Worm (Caenorhabditis elegans) whole organism, young adult: ENCODE results near the gene cdgs-1.

ENCODE experiments used
- B0035.1 ChIP-seq: sonication (generic microtip); optimal IDR thresholded peaks from 2 replicates; lab custom pipeline; 2016; ENCODE audit warnings: missing genetic modification characterization, mild to moderate bottlenecking, missing compliant biosample characterization, missing genotype, missing genetic modification reagents
- B0261.1 ChIP-seq: sonication (generic microtip); optimal IDR thresholded peaks from 2 replicates; lab custom pipeline; 2016; ENCODE audit warnings: mild to moderate bottlenecking, missing genetic modification characterization, moderate library complexity, missing compliant biosample characterization
- C17E4.6 ChIP-seq: fragments of 200-800 bp; sonication (Bioruptor generic); IDR thresholded peaks from 2 replicates; pipeline ENCODE4 v1.3.6; 2022; ENCODE audit warnings: missing genetic modification reagents, missing genetic modification characterization, missing compliant biosample characterization
- F39B2.1 ChIP-seq: fragments of 200-800 bp; sonication (Bioruptor generic); IDR thresholded peaks from 2 replicates; pipeline ENCODE4 v1.3.6; 2022; ENCODE audit warnings: missing genetic modification reagents, missing genetic modification characterization, missing compliant biosample characterization
- F49E8.2 ChIP-seq: sonication (generic microtip); optimal IDR thresholded peaks from 3 replicates; lab custom pipeline; 2017; ENCODE audit warnings: missing genetic modification characterization, mild to moderate bottlenecking, missing compliant biosample characterization, antibody characterized with exemption, moderate library complexity; ENCODE audit not compliant: insufficient read depth
- F52B5.7 ChIP-seq: sonication (generic microtip); optimal IDR thresholded peaks from 2 replicates; lab custom pipeline; 2016; ENCODE audit warnings: mild to moderate bottlenecking, missing genetic modification characterization, missing compliant biosample characterization
- F55B11.4 ChIP-seq: sonication (generic microtip); optimal IDR thresholded peaks from 2 replicates; lab custom pipeline; 2016; ENCODE audit warnings: missing compliant biosample characterization, missing genetic modification characterization, borderline replicate concordance; ENCODE audit not compliant: insufficient read depth
- F57A8.1 ChIP-seq: fragments of 200-800 bp; sonication (Bioruptor generic); optimal IDR thresholded peaks from 2 replicates; lab custom pipeline; 2018; ENCODE audit warnings: mild to moderate bottlenecking, missing genetic modification characterization, moderate library complexity, missing compliant biosample characterization
- F57C9.4 ChIP-seq: sonication (generic microtip); optimal IDR thresholded peaks from 2 replicates; lab custom pipeline; 2017; ENCODE audit warnings: mild to moderate bottlenecking, missing genetic modification characterization, missing compliant biosample characterization
- T07F8.4 ChIP-seq: sonication (generic microtip); optimal IDR thresholded peaks from 2 replicates; lab custom pipeline; 2016; ENCODE audit warnings: mild to moderate bottlenecking, missing genetic modification characterization, moderate library complexity, missing compliant biosample characterization
- Y79H2A.3 ChIP-seq: fragments of 200-800 bp; sonication (Bioruptor generic); conservative IDR thresholded peaks from 2 replicates; pipeline ENCODE4 v1.3.6; 2022; ENCODE audit warnings: missing genetic modification reagents, missing genetic modification characterization, missing compliant biosample characterization
- aptf-3 ChIP-seq: fragments of 200-800 bp; sonication (Bioruptor generic); IDR thresholded peaks from 2 replicates; pipeline ENCODE4 v1.3.6; 2022; ENCODE audit warnings: missing genetic modification characterization, missing compliant biosample characterization
- atf-7 ChIP-seq: sonication (generic microtip); optimal IDR thresholded peaks from 2 replicates; lab custom pipeline; 2017; ENCODE audit warnings: mild to moderate bottlenecking, missing genetic modification characterization, missing compliant biosample characterization
- attf-3 ChIP-seq: fragments of 200-800 bp; sonication (Bioruptor generic); conservative IDR thresholded peaks from 2 replicates; pipeline ENCODE4 v1.3.6; 2022; ENCODE audit warnings: missing genetic modification reagents, missing genetic modification characterization, missing compliant biosample characterization
- ccch-3 ChIP-seq: fragments of 200-800 bp; sonication (Bioruptor generic); optimal IDR thresholded peaks from 2 replicates; lab custom pipeline; 2018; ENCODE audit warnings: mild to moderate bottlenecking, missing genetic modification characterization, missing compliant biosample characterization
- ceh-27 ChIP-seq: fragments of 200-800 bp; sonication (Bioruptor generic); optimal IDR thresholded peaks from 2 replicates; lab custom pipeline; 2018; ENCODE audit warnings: mild to moderate bottlenecking, missing genetic modification characterization, moderate library complexity, missing compliant biosample characterization
- ceh-79 ChIP-seq: sonication (generic microtip); optimal IDR thresholded peaks from 2 replicates; lab custom pipeline; 2017; ENCODE audit warnings: mild to moderate bottlenecking, missing genetic modification characterization, missing compliant biosample characterization
- egl-18 ChIP-seq: fragments of 200-800 bp; sonication (Bioruptor generic); IDR thresholded peaks from 2 replicates; pipeline ENCODE4 v1.3.6; 2022; ENCODE audit warnings: missing genetic modification reagents, missing genetic modification characterization, missing compliant biosample characterization
- egl-44 ChIP-seq: fragments of 200-800 bp; sonication (Bioruptor generic); IDR thresholded peaks from 2 replicates; pipeline ENCODE4 v1.3.6; 2022; ENCODE audit warnings: missing genetic modification reagents, missing genetic modification characterization, missing compliant biosample characterization
- ekl-4 ChIP-seq: fragments of 200-800 bp; sonication (Bioruptor generic); IDR thresholded peaks from 2 replicates; pipeline ENCODE4 v1.3.6; 2022; ENCODE audit warnings: missing genetic modification reagents, missing genetic modification characterization, missing compliant biosample characterization
- fkh-3 ChIP-seq: sonication (generic microtip); optimal IDR thresholded peaks from 2 replicates; lab custom pipeline; 2016; ENCODE audit warnings: mild to moderate bottlenecking, missing genetic modification characterization, missing compliant biosample characterization
- him-1 ChIP-seq: sonication (generic microtip); optimal IDR thresholded peaks from 2 replicates; lab custom pipeline; 2016; ENCODE audit warnings: missing genotype, missing genetic modification reagents, missing genetic modification characterization, missing compliant biosample characterization
- hlh-12 ChIP-seq: sonication (generic microtip); optimal IDR thresholded peaks from 2 replicates; lab custom pipeline; 2016; ENCODE audit warnings: missing genetic modification characterization, missing compliant biosample characterization
- hlh-26 ChIP-seq: fragments of 200-800 bp; sonication (Bioruptor generic); conservative IDR thresholded peaks from 2 replicates; pipeline ENCODE4 v1.3.6; 2022; ENCODE audit warnings: missing genetic modification reagents, missing genetic modification characterization, missing compliant biosample characterization
- hmg-20 ChIP-seq: fragments of 200-800 bp; sonication (Bioruptor generic); IDR thresholded peaks from 2 replicates; pipeline ENCODE4 v1.3.6; 2022; ENCODE audit warnings: missing genetic modification reagents, missing genetic modification characterization, missing compliant biosample characterization
- lag-1 ChIP-seq: fragments of 200-800 bp; sonication (Bioruptor generic); IDR thresholded peaks from 2 replicates; pipeline ENCODE4 v1.3.6; 2022; ENCODE audit warnings: missing genetic modification reagents, missing genetic modification characterization, missing compliant biosample characterization
- lin-26 ChIP-seq: fragments of 200-800 bp; sonication (Bioruptor generic); IDR thresholded peaks from 2 replicates; pipeline ENCODE4 v1.3.6; 2022; ENCODE audit warnings: missing genetic modification reagents, missing genetic modification characterization, missing compliant biosample characterization
- lsy-27 ChIP-seq: sonication (generic microtip); optimal IDR thresholded peaks from 2 replicates; lab custom pipeline; 2017; ENCODE audit warnings: missing genetic modification characterization, mild to moderate bottlenecking, missing compliant biosample characterization, antibody characterized with exemption, missing genotype, borderline replicate concordance; ENCODE audit not compliant: insufficient read depth
- madf-6 ChIP-seq: fragments of 200-800 bp; sonication (Bioruptor generic); IDR thresholded peaks from 2 replicates; pipeline ENCODE4 v1.3.6; 2022; ENCODE audit warnings: missing genetic modification reagents, missing genetic modification characterization, missing compliant biosample characterization
- mel-28 ChIP-seq: sonication (generic microtip); optimal IDR thresholded peaks from 2 replicates; lab custom pipeline; 2016; ENCODE audit warnings: borderline replicate concordance, mild to moderate bottlenecking, missing genetic modification characterization, missing compliant biosample characterization
- mes-4 ChIP-seq: sonication (generic microtip); optimal IDR thresholded peaks from 2 replicates; lab custom pipeline; 2016; ENCODE audit warnings: missing genotype, missing genetic modification characterization, missing compliant biosample characterization
- nfya-1 ChIP-seq: sonication (generic microtip); optimal IDR thresholded peaks from 2 replicates; lab custom pipeline; 2017; ENCODE audit warnings: antibody characterized with exemption, missing compliant biosample characterization, missing genetic modification characterization, borderline replicate concordance; ENCODE audit not compliant: insufficient read depth
- nfya-2 ChIP-seq: fragments of 200-800 bp; sonication (Bioruptor generic); IDR thresholded peaks from 2 replicates; pipeline ENCODE4 v1.3.6; 2022; ENCODE audit warnings: missing genetic modification reagents, missing genetic modification characterization, missing compliant biosample characterization
- nfyb-1 ChIP-seq: fragments of 200-800 bp; sonication (Bioruptor generic); IDR thresholded peaks from 2 replicates; pipeline ENCODE4 v1.3.6; 2022; ENCODE audit warnings: missing genetic modification reagents, missing genetic modification characterization, missing compliant biosample characterization
- nhr-27 ChIP-seq: fragments of 200-800 bp; sonication (Bioruptor generic); optimal IDR thresholded peaks from 2 replicates; lab custom pipeline; 2018; ENCODE audit warnings: mild to moderate bottlenecking, missing genetic modification characterization, moderate library complexity, missing compliant biosample characterization
- pbrm-1 ChIP-seq: fragments of 200-800 bp; sonication (Bioruptor generic); IDR thresholded peaks from 2 replicates; pipeline ENCODE4 v1.3.6; 2022; ENCODE audit warnings: missing genetic modification reagents, missing genetic modification characterization, missing compliant biosample characterization
- rec-8 ChIP-seq, 2 experiments: sonication (generic microtip); optimal IDR thresholded peaks; 2 replicates each; lab custom pipeline; 2016; ENCODE audit warnings: mild to moderate bottlenecking in 2 of 2, missing genetic modification characterization in 2 of 2, missing genetic modification reagents in 2 of 2, missing genotype in 2 of 2, missing biosample characterization in 1 of 2, missing compliant biosample characterization in 1 of 2, moderate library complexity in 1 of 2
- snpc-1.1 ChIP-seq: sonication (generic microtip); optimal IDR thresholded peaks from 2 replicates; lab custom pipeline; 2017; ENCODE audit warnings: missing genetic modification characterization, mild to moderate bottlenecking, missing compliant biosample characterization, antibody characterized with exemption, moderate library complexity, missing genotype, missing genetic modification reagents; ENCODE audit not compliant: insufficient read depth
- sptf-2 ChIP-seq: fragments of 200-800 bp; sonication (Bioruptor generic); optimal IDR thresholded peaks from 2 replicates; lab custom pipeline; 2018; ENCODE audit warnings: mild to moderate bottlenecking, missing genetic modification characterization, missing compliant biosample characterization
- tbp1 ChIP-seq: fragments of 200-800 bp; sonication (Bioruptor generic); optimal IDR thresholded peaks from 2 replicates; lab custom pipeline; 2018; ENCODE audit warnings: mild to moderate bottlenecking, missing genetic modification characterization, missing compliant biosample characterization
- tbx-9 ChIP-seq: sonication (generic microtip); optimal IDR thresholded peaks from 2 replicates; lab custom pipeline; 2016; ENCODE audit warnings: borderline replicate concordance, missing genetic modification characterization, inconsistent platforms, missing compliant biosample characterization
- unc-62 ChIP-seq: fragments of 150-350 bp; optimal IDR thresholded peaks from 2 replicates; lab custom pipeline; 2014; ENCODE audit warnings: missing biosample characterization, missing genetic modification reagents, missing genetic modification characterization
- xnd-1 ChIP-seq: sonication (generic microtip); optimal IDR thresholded peaks from 2 replicates; lab custom pipeline; 2016; ENCODE audit warnings: missing genotype, missing genetic modification reagents, missing genetic modification characterization, missing compliant biosample characterization
- zim-3 ChIP-seq: sonication (generic microtip); optimal IDR thresholded peaks from 2 replicates; lab custom pipeline; 2017; ENCODE audit warnings: mild to moderate bottlenecking, missing genetic modification characterization, moderate library complexity, missing compliant biosample characterization
- ztf-18 ChIP-seq: sonication (generic microtip); optimal IDR thresholded peaks from 2 replicates; lab custom pipeline; 2016; ENCODE audit warnings: missing genotype, mild to moderate bottlenecking, missing genetic modification characterization, missing compliant biosample characterization
- ztf-25 ChIP-seq: fragments of 200-800 bp; sonication (Bioruptor generic); IDR thresholded peaks from 2 replicates; pipeline ENCODE4 v1.3.6; 2022; ENCODE audit warnings: missing genetic modification reagents, missing genetic modification characterization, missing compliant biosample characterization
- ztf-6 ChIP-seq: fragments of 200-800 bp; sonication (Bioruptor generic); IDR thresholded peaks from 2 replicates; pipeline ENCODE4 v1.3.6; 2022; ENCODE audit warnings: missing genetic modification reagents, missing genetic modification characterization, missing compliant biosample characterization

The cdgs-1 gene

DNA sequence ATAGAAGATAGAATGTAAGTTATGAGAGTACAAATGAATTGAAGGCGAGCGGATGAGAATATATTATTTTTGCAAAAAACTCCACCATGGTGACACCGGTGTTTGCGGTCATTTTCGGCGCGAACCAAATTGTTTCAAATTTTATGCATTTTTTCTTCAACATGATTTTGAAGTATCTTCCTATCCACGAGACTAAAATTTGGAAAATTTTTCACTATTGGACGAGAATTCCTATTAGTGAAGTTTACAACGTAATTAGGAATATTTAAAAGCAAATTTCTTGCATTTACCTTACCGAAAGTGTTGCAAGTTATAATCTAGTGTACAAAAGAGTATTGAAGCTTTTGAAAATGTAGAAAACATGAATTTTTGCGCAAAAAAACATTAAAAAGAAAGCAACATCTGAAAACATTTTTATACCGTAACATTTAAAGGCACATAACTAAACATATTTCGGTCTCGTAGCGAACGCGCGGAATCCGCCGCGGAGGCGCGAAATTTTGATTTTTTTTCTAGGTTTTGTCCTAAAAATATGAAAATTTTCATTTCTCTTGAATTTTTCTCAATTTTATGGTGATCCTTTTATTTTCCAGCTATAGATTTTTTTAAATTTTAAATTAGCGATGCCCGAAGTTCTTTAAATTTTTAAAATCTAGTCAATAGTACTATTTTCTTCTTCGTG, 19.0 kb downstream of the cdgs-1 start, which contains the start of gene sgo-1:
TSS of gene sgo-1 (minus strand) at position 51 of the 682 bp plus-strand sequence.
- peak; percentile 88 for TF ChIP-seq ekl-4 (GFP tag; lab: Robert Waterston, UW)
- TF ChIP-seq lsy-27 (tag; lab: Kevin White, UChicago): no peak
- no peak for TF ChIP-seq T07F8.4 (tag; lab: Kevin White, UChicago)
- no peak for TF ChIP-seq hmg-20
- TF ChIP-seq egl-44 (GFP tag; lab: Robert Waterston, UW): no peak
- TF ChIP-seq mel-28 (tag; lab: Kevin White, UChicago): no peak
- no peak for TF ChIP-seq F57C9.4 (tag; lab: Kevin White, UChicago)
- TF ChIP-seq mes-4 (tag; lab: Kevin White, UChicago): no peak
- no peak for TF ChIP-seq ztf-25 (GFP tag; lab: Robert Waterston, UW)
- peak; percentile 53 for TF ChIP-seq snpc-1.1 (tag; lab: Kevin White, UChicago)
- no peak for TF ChIP-seq ztf-6
- peak; percentile 77; the same call in 1 of the 2 replicates for TF ChIP-seq pbrm-1
- no peak for TF ChIP-seq ceh-79
- TF ChIP-seq attf-3 (GFP tag; lab: Robert Waterston, UW): peak; percentile 41; the same call in 1 of the 2 replicates
- no peak for TF ChIP-seq ztf-18
- TF ChIP-seq F55B11.4 (tag; lab: Kevin White, UChicago): no peak
- TF ChIP-seq lin-26 (GFP tag; lab: Robert Waterston, UW): no peak
- no peak for TF ChIP-seq fkh-3
- TF ChIP-seq atf-7: no peak
- TF ChIP-seq rec-8 (tag; optimal IDR thresholded peaks at IDR 0.05; lab: Kevin White, UChicago): no peak
- TF ChIP-seq ccch-3 (GFP tag; lab: Kevin White, UChicago): no peak
- TF ChIP-seq zim-3: no peak
- no peak for TF ChIP-seq B0035.1 (tag; lab: Kevin White, UChicago)
- TF ChIP-seq nfya-1 (tag; lab: Kevin White, UChicago): no peak
- TF ChIP-seq nfya-2: peak; percentile 70; the same call in 1 of the 2 replicates
- no peak for TF ChIP-seq nhr-27
- no peak for TF ChIP-seq sptf-2 (GFP tag; lab: Kevin White, UChicago)
- TF ChIP-seq ceh-27 (GFP tag; lab: Kevin White, UChicago): no peak
- no peak for TF ChIP-seq egl-18 (GFP tag; lab: Robert Waterston, UW)
- peak; percentile 85 for TF ChIP-seq F49E8.2 (tag; lab: Kevin White, UChicago)
- TF ChIP-seq F52B5.7 (tag; lab: Kevin White, UChicago): no peak
- TF ChIP-seq nfyb-1 (GFP tag; lab: Robert Waterston, UW): peak; percentile 62; the same call in 1 of the 2 replicates
- no peak for TF ChIP-seq aptf-3 (GFP tag; lab: Robert Waterston, UW)
- peak; percentile 87 for TF ChIP-seq Y79H2A.3 (GFP tag; lab: Robert Waterston, UW)
- TF ChIP-seq B0261.1 (tag; lab: Kevin White, UChicago): no peak
- no peak for TF ChIP-seq tbx-9 (tag; lab: Kevin White, UChicago)
- no peak for TF ChIP-seq F57A8.1 (GFP tag; lab: Kevin White, UChicago)
- no peak for TF ChIP-seq hlh-12 (tag; lab: Kevin White, UChicago)
- no peak for TF ChIP-seq hlh-26 (GFP tag; lab: Robert Waterston, UW)
- TF ChIP-seq lag-1 (GFP tag; lab: Robert Waterston, UW): no peak
- peak; percentile 99 for TF ChIP-seq xnd-1 (tag; lab: Kevin White, UChicago)
- 0 out of 2 replicates have a peak, but pooled peaks have one; percentile 62 for TF ChIP-seq F39B2.1
- peak; percentile 88 for TF ChIP-seq C17E4.6 (GFP tag; lab: Robert Waterston, UW)
- peak; percentile 67 for TF ChIP-seq tbp1 (GFP tag; lab: Kevin White, UChicago)
- TF ChIP-seq unc-62 (GFP tag; lab: Kevin White, UChicago): no peak
- TF ChIP-seq him-1 (tag; lab: Kevin White, UChicago): peak; percentile 24
- peak; percentile 100 for TF ChIP-seq madf-6 (GFP tag; lab: Robert Waterston, UW)
